Fruit fly (Drosophila melanogaster) whole organism, embryonic: ENCODE results near the gene CG43117.

Experiments
- Bgb ChIP-seq: fragments of 200-800 bp; sonication (Bioruptor generic); IDR thresholded peaks from 2 replicates; pipeline ENCODE4 v1.3.6; 2022; ENCODE audit warnings: missing biosample characterization, missing genetic modification characterization; ENCODE audit not compliant: partially characterized antibody
- CG10654 ChIP-seq: fragments of 200-800 bp; sonication (Bioruptor generic); optimal IDR thresholded peaks from 2 replicates; lab custom pipeline; 2016; ENCODE audit warnings: missing biosample characterization, missing genetic modification characterization
- CG11695 ChIP-seq: fragments of 200-800 bp; sonication (Bioruptor generic); IDR thresholded peaks from 3 replicates; pipeline ENCODE4 v1.3.6; 2022; ENCODE audit warnings: missing biosample characterization, missing genetic modification characterization
- CG11696 ChIP-seq: fragments of 200-800 bp; sonication (Bioruptor generic); IDR thresholded peaks from 2 replicates; pipeline ENCODE4 v1.3.6; 2022; ENCODE audit warnings: missing biosample characterization, missing genetic modification characterization
- CG17359 ChIP-seq: fragments of 200-800 bp; sonication (Bioruptor generic); optimal IDR thresholded peaks from 3 replicates; lab custom pipeline; 2018; ENCODE audit warnings: missing biosample characterization, mild to moderate bottlenecking, missing genetic modification characterization, moderate library complexity
- CG18619 ChIP-seq: fragments of 200-800 bp; sonication (Bioruptor generic); optimal IDR thresholded peaks from 3 replicates; lab custom pipeline; 2017; ENCODE audit warnings: missing biosample characterization, mild to moderate bottlenecking, missing genetic modification characterization
- CG2678 ChIP-seq: fragments of 200-800 bp; sonication (Bioruptor generic); optimal IDR thresholded peaks from 3 replicates; lab custom pipeline; 2019; ENCODE audit warnings: missing biosample characterization, mild to moderate bottlenecking, missing genetic modification characterization, moderate library complexity
- CG32532 ChIP-seq: fragments of 200-800 bp; sonication (Bioruptor generic); IDR thresholded peaks from 2 replicates; pipeline ENCODE4 v1.3.6; 2022; ENCODE audit warnings: missing biosample characterization, missing genetic modification characterization
- CG33557 ChIP-seq: fragments of 200-800 bp; sonication (Bioruptor generic); optimal IDR thresholded peaks from 2 replicates; lab custom pipeline; 2019; ENCODE audit warnings: missing biosample characterization, mild to moderate bottlenecking, missing genetic modification characterization, moderate library complexity
- CG4328 ChIP-seq: fragments of 200-800 bp; sonication (Bioruptor generic); optimal IDR thresholded peaks from 3 replicates; lab custom pipeline; 2017; ENCODE audit warnings: missing biosample characterization, missing genetic modification reagents, missing genetic modification characterization
- CG4404 ChIP-seq: fragments of 200-800 bp; sonication (Bioruptor generic); IDR thresholded peaks from 2 replicates; pipeline ENCODE4 v1.3.6; 2022; ENCODE audit warnings: missing biosample characterization, missing genetic modification characterization
- CG4707 ChIP-seq: fragments of 200-800 bp; sonication (Bioruptor generic); optimal IDR thresholded peaks from 2 replicates; lab custom pipeline; 2018; ENCODE audit warnings: missing biosample characterization, mild to moderate bottlenecking, missing genetic modification characterization, moderate library complexity
- CG4730 ChIP-seq: fragments of 200-800 bp; sonication (Bioruptor generic); IDR thresholded peaks from 2 replicates; pipeline ENCODE4 v1.3.6; 2022; ENCODE audit warnings: missing biosample characterization, missing genetic modification characterization
- CG6813 ChIP-seq: fragments of 200-800 bp; sonication (Bioruptor generic); optimal IDR thresholded peaks from 2 replicates; lab custom pipeline; 2017; ENCODE audit warnings: missing biosample characterization, missing genetic modification characterization, mild to moderate bottlenecking, moderate library complexity, missing genetic modification reagents
- CG8388 ChIP-seq: fragments of 200-800 bp; sonication (Bioruptor generic); optimal IDR thresholded peaks from 2 replicates; lab custom pipeline; 2019; ENCODE audit warnings: missing biosample characterization, mild to moderate bottlenecking, missing genetic modification characterization, moderate library complexity
- CG9817 ChIP-seq: fragments of 200-800 bp; sonication (Bioruptor generic); optimal IDR thresholded peaks from 2 replicates; lab custom pipeline; 2018; ENCODE audit warnings: missing biosample characterization, mild to moderate bottlenecking, missing genetic modification characterization, moderate library complexity
- CHES-1-like ChIP-seq: fragments of 200-800 bp; sonication (Bioruptor generic); optimal IDR thresholded peaks from 2 replicates; lab custom pipeline; 2016; ENCODE audit warnings: missing biosample characterization, missing genetic modification characterization
- Camta ChIP-seq: fragments of 200-800 bp; sonication (Bioruptor generic); optimal IDR thresholded peaks from 2 replicates; lab custom pipeline; 2016; ENCODE audit warnings: missing biosample characterization, missing genetic modification characterization
- Dad ChIP-seq: fragments of 200-800 bp; sonication (Bioruptor generic); optimal IDR thresholded peaks from 3 replicates; lab custom pipeline; 2016; ENCODE audit warnings: missing biosample characterization, missing genetic modification characterization
- ERR ChIP-seq: fragments of 200-800 bp; sonication (Bioruptor generic); optimal IDR thresholded peaks from 2 replicates; lab custom pipeline; 2016; ENCODE audit warnings: missing biosample characterization, missing genetic modification characterization
- H2.0 ChIP-seq: fragments of 200-800 bp; sonication (Bioruptor generic); IDR thresholded peaks from 2 replicates; pipeline ENCODE4 v1.3.6; 2022; ENCODE audit warnings: missing biosample characterization, missing genetic modification characterization
- Max ChIP-seq: fragments of 200-800 bp; sonication (Bioruptor generic); optimal IDR thresholded peaks from 2 replicates; lab custom pipeline; 2016; ENCODE audit warnings: missing biosample characterization, mild to moderate bottlenecking, missing genetic modification characterization
- Meics ChIP-seq: fragments of 200-800 bp; sonication (Bioruptor generic); optimal IDR thresholded peaks from 2 replicates; lab custom pipeline; 2017; ENCODE audit warnings: missing biosample characterization, mild to moderate bottlenecking, missing genetic modification characterization
- Mes4 ChIP-seq: fragments of 200-800 bp; sonication (Bioruptor generic); optimal IDR thresholded peaks from 2 replicates; lab custom pipeline; 2016; ENCODE audit warnings: missing biosample characterization, missing genetic modification characterization
- Nf-YB ChIP-seq: fragments of 200-800 bp; sonication (Bioruptor generic); optimal IDR thresholded peaks from 3 replicates; lab custom pipeline; 2019; ENCODE audit warnings: missing biosample characterization, mild to moderate bottlenecking, missing genetic modification characterization, moderate library complexity
- Ptx1 ChIP-seq: fragments of 200-800 bp; sonication (Bioruptor generic); IDR thresholded peaks from 2 replicates; pipeline ENCODE4 v1.3.6; 2022; ENCODE audit warnings: missing biosample characterization, missing genetic modification characterization
- Six4 ChIP-seq: fragments of 200-800 bp; sonication (Bioruptor generic); optimal IDR thresholded peaks from 2 replicates; lab custom pipeline; 2016; ENCODE audit warnings: missing biosample characterization, missing genetic modification characterization
- Stat92E ChIP-seq, 3 experiments: fragments of >200 bp in 2 of 3; fragments of 200-800 bp in 1 of 3; sonication (Bioruptor generic) in 1 of 3; optimal IDR thresholded peaks; 2 replicates each; lab custom pipeline; 2017 to 2019; ENCODE audit warnings: missing biosample characterization in 3 of 3, missing genetic modification characterization in 3 of 3, mild to moderate bottlenecking in 1 of 3, moderate library complexity in 1 of 3
- Taf1 ChIP-seq: fragments of 200-800 bp; sonication (Bioruptor generic); IDR thresholded peaks from 2 replicates; pipeline ENCODE4 v1.3.6; 2022; ENCODE audit warnings: missing biosample characterization, missing genetic modification characterization
- abd-A ChIP-seq: fragments of 200-800 bp; sonication (Bioruptor generic); optimal IDR thresholded peaks from 3 replicates; lab custom pipeline; 2019; ENCODE audit warnings: missing biosample characterization, mild to moderate bottlenecking, missing genetic modification characterization, moderate library complexity
- ato ChIP-seq: fragments of 200-800 bp; sonication (Bioruptor generic); IDR thresholded peaks from 2 replicates; pipeline ENCODE4 v1.3.6; 2022; ENCODE audit warnings: missing biosample characterization, missing genetic modification characterization; ENCODE audit not compliant: partially characterized antibody
- corto ChIP-seq: fragments of 200-800 bp; sonication (Bioruptor generic); optimal IDR thresholded peaks from 2 replicates; lab custom pipeline; 2016; ENCODE audit warnings: missing biosample characterization, mild to moderate bottlenecking, missing genetic modification characterization, moderate library complexity
- dmrt11E ChIP-seq: fragments of 200-800 bp; sonication (Bioruptor generic); optimal IDR thresholded peaks from 3 replicates; lab custom pipeline; 2018; ENCODE audit warnings: missing biosample characterization, mild to moderate bottlenecking, missing genetic modification characterization, moderate library complexity
- dmrt99B ChIP-seq: fragments of 200-800 bp; sonication (Bioruptor generic); optimal IDR thresholded peaks from 2 replicates; lab custom pipeline; 2018; ENCODE audit warnings: missing biosample characterization, mild to moderate bottlenecking, missing genetic modification characterization, moderate library complexity
- emc ChIP-seq: fragments of 200-800 bp; sonication (Bioruptor generic); optimal IDR thresholded peaks from 2 replicates; lab custom pipeline; 2016; ENCODE audit warnings: missing biosample characterization, missing genetic modification characterization
- eyg ChIP-seq: fragments of 200-800 bp; sonication (Bioruptor generic); optimal IDR thresholded peaks from 3 replicates; lab custom pipeline; 2016; ENCODE audit warnings: missing biosample characterization, missing genetic modification characterization
- fu2 ChIP-seq: fragments of 200-800 bp; sonication (Bioruptor generic); optimal IDR thresholded peaks from 2 replicates; lab custom pipeline; 2016; ENCODE audit warnings: missing biosample characterization, missing genetic modification characterization
- gcm2 ChIP-seq: fragments of 200-800 bp; sonication (Bioruptor generic); optimal IDR thresholded peaks from 2 replicates; lab custom pipeline; 2016; ENCODE audit warnings: missing biosample characterization, missing genetic modification characterization
- grau ChIP-seq: fragments of 200-800 bp; optimal IDR thresholded peaks from 3 replicates; lab custom pipeline; 2019; ENCODE audit warnings: missing biosample characterization, mild to moderate bottlenecking, missing genetic modification characterization, moderate library complexity
- ham ChIP-seq: fragments of 200-800 bp; sonication (Bioruptor generic); IDR thresholded peaks from 2 replicates; pipeline ENCODE4 v1.3.6; 2022; ENCODE audit warnings: missing biosample characterization, missing genetic modification characterization
- insv ChIP-seq, 2 experiments: fragments of 200-800 bp; sonication (Bioruptor generic); optimal IDR thresholded peaks; 3 replicates each; lab custom pipeline; 2016 to 2018; ENCODE audit warnings: missing biosample characterization in 2 of 2, missing genetic modification characterization in 2 of 2
- klu ChIP-seq: fragments of 200-800 bp; sonication (Bioruptor generic); IDR thresholded peaks from 2 replicates; pipeline ENCODE4 v1.3.6; 2022; ENCODE audit warnings: missing biosample characterization, missing genetic modification characterization
- odd ChIP-seq: fragments of 200-800 bp; sonication (Bioruptor generic); optimal IDR thresholded peaks from 2 replicates; lab custom pipeline; 2017; ENCODE audit warnings: missing biosample characterization, mild to moderate bottlenecking, missing genetic modification characterization
- rib ChIP-seq: fragments of 200-800 bp; sonication (Bioruptor generic); IDR thresholded peaks from 2 replicates; pipeline ENCODE4 v1.3.6; 2022; ENCODE audit warnings: missing biosample characterization, missing genetic modification characterization
- run ChIP-seq: fragments of 200-800 bp; sonication (Bioruptor generic); optimal IDR thresholded peaks from 3 replicates; lab custom pipeline; 2018; ENCODE audit warnings: missing biosample characterization, mild to moderate bottlenecking, missing genetic modification characterization
- salm ChIP-seq: fragments of 200-800 bp; sonication (Bioruptor generic); optimal IDR thresholded peaks from 2 replicates; lab custom pipeline; 2018; ENCODE audit warnings: missing biosample characterization, mild to moderate bottlenecking, missing genetic modification characterization
- sens ChIP-seq: fragments of 200-800 bp; sonication (Bioruptor generic); peaks from one replicate; lab custom pipeline; 2016; ENCODE audit warnings: missing biosample characterization, missing genetic modification characterization
- tio ChIP-seq: fragments of 200-800 bp; sonication (Bioruptor generic); optimal IDR thresholded peaks from 2 replicates; lab custom pipeline; 2017; ENCODE audit warnings: missing biosample characterization, missing genetic modification characterization, inconsistent platforms
- tup ChIP-seq: fragments of 200-800 bp; sonication (Bioruptor generic); optimal IDR thresholded peaks from 2 replicates; lab custom pipeline; 2016; ENCODE audit warnings: missing biosample characterization, mild to moderate bottlenecking, missing genetic modification characterization, moderate library complexity
- z ChIP-seq: fragments of 200-800 bp; sonication (Bioruptor generic); IDR thresholded peaks from 3 replicates; pipeline ENCODE4 v1.3.6; 2022; ENCODE audit warnings: missing biosample characterization, missing genetic modification characterization

CG43117 gene

dm6 chr3R:26461226-26461805 lies 6.7 kb downstream of the CG43117 start, which contains the start of gene CG5455 (continued):
- TF ChIP-seq Six4 (GFP tag; lab: Kevin White, UChicago): no peak
- TF ChIP-seq CG32532: peak; percentile 69
- TF ChIP-seq abd-A: peak; percentile 92
- 0 out of 2 replicates have a peak, but pooled peaks have one; percentile 28 for TF ChIP-seq ato
- TF ChIP-seq CG4730 (GFP tag; lab: Robert Waterston, UW): no peak
- TF ChIP-seq CG4328 (GFP tag; lab: Kevin White, UChicago): peak; percentile 14
- no peak for TF ChIP-seq dmrt11E (tag; lab: Kevin White, UChicago)
- peak; percentile 25; the same call in 1 of the 2 replicates for TF ChIP-seq H2.0 (GFP tag; lab: Robert Waterston, UW)
- TF ChIP-seq Ptx1: no peak
- TF ChIP-seq grau (tag; lab: Kevin White, UChicago): peak; percentile 43
- TF ChIP-seq CG4404 (GFP tag; lab: Robert Waterston, UW): no peak
- TF ChIP-seq CG9817: no peak
- TF ChIP-seq dmrt99B (tag; lab: Kevin White, UChicago): no peak
- no peak for TF ChIP-seq CG33557 (GFP tag; lab: Kevin White, UChicago)
- no peak for TF ChIP-seq insv (GFP tag; optimal IDR thresholded peaks at IDR 0.05; lab: Kevin White, UChicago)
- TF ChIP-seq Camta (GFP tag; lab: Kevin White, UChicago): no peak
- TF ChIP-seq CG18619: peak; percentile 17
- peak; percentile 57 for TF ChIP-seq CG2678 (tag; lab: Kevin White, UChicago)
- peak; percentile 58 for TF ChIP-seq Meics (GFP tag; lab: Kevin White, UChicago)
- 0 out of 2 replicates have a peak, but pooled peaks have one; percentile 19 for TF ChIP-seq CG11696 (GFP tag; lab: Robert Waterston, UW)
- TF ChIP-seq Taf1 (GFP tag; lab: Robert Waterston, UW): peak; percentile 28; the same call in 1 of the 2 replicates
- TF ChIP-seq ham (GFP tag; lab: Robert Waterston, UW): 0 out of 2 replicates have a peak, but pooled peaks have one; percentile 19
- peak; percentile 23 for TF ChIP-seq eyg (GFP tag; lab: Kevin White, UChicago)
- TF ChIP-seq emc (GFP tag; lab: Kevin White, UChicago): no peak
- peak; percentile 74 for TF ChIP-seq sens (GFP tag; lab: Kevin White, UChicago)
- no peak for TF ChIP-seq tio (GFP tag; lab: Kevin White, UChicago)
- no peak for TF ChIP-seq corto
- TF ChIP-seq odd (GFP tag; lab: Kevin White, UChicago): peak; percentile 42
- TF ChIP-seq Bgb (GFP tag; lab: Robert Waterston, UW): peak; percentile 76
- TF ChIP-seq Mes4: peak; percentile 7
- TF ChIP-seq Stat92E (GFP tag; optimal IDR thresholded peaks at IDR 0.05; lab: Kevin White, UChicago): no peak
- TF ChIP-seq CG11695 (GFP tag; lab: Robert Waterston, UW): 0 out of 3 replicates have a peak, but pooled peaks have one; percentile 25
- peak; percentile 83; the same call in 1 of the 2 replicates for TF ChIP-seq rib
- no peak for TF ChIP-seq tup
- peak; percentile 9 for TF ChIP-seq run (tag; lab: Kevin White, UChicago)
- TF ChIP-seq CG4707: no peak
- TF ChIP-seq Dad (GFP tag; lab: Kevin White, UChicago): no peak
- TF ChIP-seq ERR (GFP tag; lab: Kevin White, UChicago): no peak
- no peak for TF ChIP-seq CG17359 (tag; lab: Kevin White, UChicago)
- no peak for TF ChIP-seq Nf-YB (GFP tag; lab: Kevin White, UChicago)
- peak; percentile 17 for TF ChIP-seq fu2
- TF ChIP-seq CG10654 (GFP tag; lab: Kevin White, UChicago): no peak
- TF ChIP-seq gcm2 (GFP tag; lab: Kevin White, UChicago): no peak
- TF ChIP-seq z: peak; percentile 64; the same call in 2 of the 3 replicates
- TF ChIP-seq Max (GFP tag; lab: Kevin White, UChicago): no peak
- peak; percentile 71 for TF ChIP-seq CG6813 (GFP tag; lab: Kevin White, UChicago)
- TF ChIP-seq CG8388 (GFP tag; lab: Kevin White, UChicago): no peak
- TF ChIP-seq klu (GFP tag; lab: Robert Waterston, UW): no peak
- peak; percentile 52 for TF ChIP-seq CHES-1-like (GFP tag; lab: Kevin White, UChicago)
- TF ChIP-seq salm: no peak
